Fruit fly (Drosophila melanogaster): ENCODE data around the gene CG7606.

- TF ChIP-seq Dll (optimal IDR thresholded peaks at IDR 0.05) (no peak), pan (optimal IDR thresholded peaks at IDR 0.05) (no peak), CG8478 (optimal IDR thresholded peaks at IDR 0.05) (no peak), EcR (GFP tag; optimal IDR thresholded peaks at IDR 0.05) (no peak), psq (optimal IDR thresholded peaks at IDR 0.05) (no peak), usp (GFP tag; optimal IDR thresholded peaks at IDR 0.05) (no peak)
These were observed 35.0 kb downstream of the CG7606 start for dm6 chr3R:17631176-17631865.
